Fruit fly (Drosophila melanogaster) whole organism, embryonic: Measurements from ENCODE around the gene Vsp37A.

Experiments used
- CG11696 ChIP-seq: fragments of 200-800 bp; sonication (Bioruptor generic); IDR thresholded peaks from 2 replicates; pipeline ENCODE4 v1.3.6; 2022; ENCODE audit warnings: missing biosample characterization, missing genetic modification characterization
- CG15073 ChIP-seq: fragments of 200-800 bp; sonication (Bioruptor generic); optimal IDR thresholded peaks from 2 replicates; lab custom pipeline; 2016; ENCODE audit warnings: missing biosample characterization, missing genetic modification characterization
- Drgx ChIP-seq: fragments of 200-800 bp; sonication (Bioruptor generic); IDR thresholded peaks from 2 replicates; pipeline ENCODE4 v1.3.6; 2022; ENCODE audit warnings: missing biosample characterization, missing genetic modification characterization
- Hsf ChIP-seq: fragments of 200-800 bp; sonication (Bioruptor generic); optimal IDR thresholded peaks from 3 replicates; lab custom pipeline; 2016; ENCODE audit warnings: missing biosample characterization, missing genetic modification characterization
- Mes4 ChIP-seq: fragments of 200-800 bp; sonication (Bioruptor generic); optimal IDR thresholded peaks from 2 replicates; lab custom pipeline; 2016; ENCODE audit warnings: missing biosample characterization, missing genetic modification characterization
- Rfx ChIP-seq: fragments of 200-800 bp; sonication (Bioruptor generic); IDR thresholded peaks from 2 replicates; pipeline ENCODE4 v1.3.6; 2022; ENCODE audit warnings: missing biosample characterization, missing genetic modification characterization
- hbn ChIP-seq: fragments of 200-800 bp; sonication (Bioruptor generic); IDR thresholded peaks from 2 replicates; pipeline ENCODE4 v1.3.6; 2022; ENCODE audit warnings: missing biosample characterization, missing genetic modification characterization; ENCODE audit not compliant: partially characterized antibody
- ranshi ChIP-seq: fragments of 200-800 bp; sonication (Bioruptor generic); IDR thresholded peaks from 2 replicates; pipeline ENCODE4 v1.3.6; 2022; ENCODE audit warnings: missing biosample characterization, missing genetic modification characterization
- shn ChIP-seq: fragments of 200-800 bp; sonication (Bioruptor generic); optimal IDR thresholded peaks from 3 replicates; lab custom pipeline; 2016; ENCODE audit warnings: missing biosample characterization, missing genetic modification characterization
- sisA ChIP-seq: fragments of 200-800 bp; sonication (Bioruptor generic); IDR thresholded peaks from 2 replicates; pipeline ENCODE4 v1.3.6; 2022; ENCODE audit warnings: missing biosample characterization, missing genetic modification characterization

dm6 chrX:654949-655348, 33.6 kb downstream of the Vsp37A start:
- TF ChIP-seq hbn (GFP tag; lab: Robert Waterston, UW) (no peak), Rfx (GFP tag; lab: Robert Waterston, UW) (peak; percentile 98), CG11696 (GFP tag; lab: Robert Waterston, UW) (peak; percentile 88), Drgx (GFP tag; lab: Robert Waterston, UW) (peak; percentile 98), CG15073 (GFP tag; lab: Kevin White, UChicago) (peak; percentile 77), Mes4 (GFP tag; lab: Kevin White, UChicago) (peak; percentile 93), Hsf (GFP tag; lab: Kevin White, UChicago) (peak; percentile 95), sisA (GFP tag; lab: Robert Waterston, UW) (peak; percentile 96), ranshi (peak; percentile 97), shn (GFP tag; lab: Kevin White, UChicago) (peak; percentile 95)
